Fruit fly (Drosophila melanogaster): ENCODE data around the gene CG17195.
A peak's percentile ranks its signal among the peaks of the same experiment; 100 is the strongest.

Gene CG17195

dm6 chr3R:25734967-25735800 lies 41.8 kb downstream of the CG17195 start:
- TF ChIP-seq Rel (GFP tag; optimal IDR thresholded peaks at IDR 0.05) (no peak), Rel (tag; optimal IDR thresholded peaks at IDR 0.05) (peak; percentile 29), br (GFP tag; optimal IDR thresholded peaks at IDR 0.05) (no peak), sage (GFP tag; optimal IDR thresholded peaks at IDR 0.05) (no peak), lola (GFP tag; optimal IDR thresholded peaks at IDR 0.05) (no peak)
